Worm (Caenorhabditis elegans): ENCODE measurements around the gene Y54G2A.15.

Gene Y54G2A.15

ce11 chrIV:2842162-2842561, 1.6 kb downstream of the Y54G2A.15 start, which contains the start of gene clec-84:
TSS of gene clec-84 (plus strand) at chrIV:2842462.
- no peak for TF ChIP-seq pqm-1 (tag; optimal IDR thresholded peaks at IDR 0.05)
- no peak for TF ChIP-seq lin-15B (tag; optimal IDR thresholded peaks at IDR 0.05)
- TF ChIP-seq aly-2 (tag; optimal IDR thresholded peaks at IDR 0.05): no peak
- TF ChIP-seq fkh-10 (GFP tag; optimal IDR thresholded peaks at IDR 0.05): no peak
- no peak for TF ChIP-seq zip-4 (GFP tag; optimal IDR thresholded peaks at IDR 0.05)
- no peak for TF ChIP-seq lin-39 (tag; optimal IDR thresholded peaks at IDR 0.05)
- TF ChIP-seq tbx-2 (tag; optimal IDR thresholded peaks at IDR 0.05): no peak
- TF ChIP-seq ceh-88 (GFP tag; IDR thresholded peaks at IDR 0.05): no peak
- TF ChIP-seq mab-9 (GFP tag; IDR thresholded peaks at IDR 0.05): no peak
- no peak for TF ChIP-seq nhr-84 (tag; optimal IDR thresholded peaks at IDR 0.05)
- no peak for TF ChIP-seq ceh-82 (tag; optimal IDR thresholded peaks at IDR 0.05)
- TF ChIP-seq ceh-90 (tag; optimal IDR thresholded peaks at IDR 0.05): no peak
- TF ChIP-seq ztf-4 (tag; optimal IDR thresholded peaks at IDR 0.05): no peak

- TF ChIP-seq swsn-7 (tag; optimal IDR thresholded peaks at IDR 0.05): no peak
- no peak for TF ChIP-seq efl-1 (optimal IDR thresholded peaks at IDR 0.05)
- peak in 1 of 2 experiments; percentile 8 for TF ChIP-seq efl-1 (GFP tag; optimal IDR thresholded peaks at IDR 0.05 in 1 of 2)
These were observed 2.5 kb downstream of the Y54G2A.15 start, which contains the start of gene clec-83 for ce11 chrIV:2841260-2841659. TSS of gene clec-83 (minus strand) at chrIV:2841472.

- TF ChIP-seq zag-1 (tag; optimal IDR thresholded peaks at IDR 0.05) (no peak), unc-30 (tag; optimal IDR thresholded peaks at IDR 0.05) (no peak)
These were observed 5.5 kb downstream of the Y54G2A.15 start, which contains the start of gene Y54G2A.7 for ce11 chrIV:2838308-2838707. TSS of gene Y54G2A.7 (plus strand) at chrIV:2838608.

ce11 chrIV:2835364-2835763, 8.4 kb downstream of the Y54G2A.15 start, which contains the start of gene clec-82:
TSS of gene clec-82 (plus strand) at chrIV:2835664.
- TF ChIP-seq C16A3.4 (tag; optimal IDR thresholded peaks at IDR 0.05) (no peak), nhr-90 (tag; optimal IDR thresholded peaks at IDR 0.05; ENCODE audit: poor library complexity) (no peak), tlp-1 (tag; optimal IDR thresholded peaks at IDR 0.05) (no peak), lir-3 (tag; optimal IDR thresholded peaks at IDR 0.05; ENCODE audit: poor library complexity) (no peak), nhr-19 (GFP tag; conservative IDR thresholded peaks at IDR 0.05) (no peak), C34B4.2 (tag; optimal IDR thresholded peaks at IDR 0.05) (no peak), dsc-1 (tag; optimal IDR thresholded peaks at IDR 0.05) (no peak), nhr-84 (tag; optimal IDR thresholded peaks at IDR 0.05) (no peak), zag-1 (tag; optimal IDR thresholded peaks at IDR 0.05) (no peak), fkh-10 (GFP tag; optimal IDR thresholded peaks at IDR 0.05) (no peak), C04F5.9 (tag; optimal IDR thresholded peaks at IDR 0.05) (no peak), ceh-90 (tag; optimal IDR thresholded peaks at IDR 0.05) (no peak)

- TF ChIP-seq fos-1 (tag; optimal IDR thresholded peaks at IDR 0.05) (no peak), nhr-77 (tag; optimal IDR thresholded peaks at IDR 0.05) (no peak), aha-1 (tag; optimal IDR thresholded peaks at IDR 0.05) (no peak), lin-35 (GFP tag; optimal IDR thresholded peaks at IDR 0.05) (no peak), ets-5 (GFP tag; IDR thresholded peaks at IDR 0.05) (no peak), F16B12.6 (tag; optimal IDR thresholded peaks at IDR 0.05) (no peak), dpl-1 (GFP tag; optimal IDR thresholded peaks at IDR 0.05) (no peak), egl-27 (tag; optimal IDR thresholded peaks at IDR 0.05) (no peak), snpc-4 (tag; optimal IDR thresholded peaks at IDR 0.05) (no peak), ceh-90 (tag; optimal IDR thresholded peaks at IDR 0.05) (no peak), pax-3 (tag; optimal IDR thresholded peaks at IDR 0.05) (no peak)
These were observed 9.3 kb downstream of the Y54G2A.15 start, which contains the start of gene pudl-2 for ce11 chrIV:2834516-2834915. TSS of gene pudl-2 (plus strand) at chrIV:2834816.
